Fruit fly (Drosophila melanogaster) whole organism, embryonic: Measurements from ENCODE around the gene Osi21.
A peak's percentile ranks its signal among the peaks of the same experiment; 100 is the strongest.

Source experiments
- Asciz ChIP-seq: fragments of 200-800 bp; sonication (Bioruptor generic); optimal IDR thresholded peaks from 2 replicates; lab custom pipeline; 2017; ENCODE audit warnings: missing biosample characterization, mild to moderate bottlenecking, missing genetic modification characterization, missing genetic modification reagents
- B-H1 ChIP-seq: fragments of 200-800 bp; sonication (Bioruptor generic); IDR thresholded peaks from 3 replicates; pipeline ENCODE4 v1.3.6; 2022; ENCODE audit warnings: missing biosample characterization, missing genetic modification characterization
- CG10366 ChIP-seq: fragments of 200-800 bp; sonication (Bioruptor generic); IDR thresholded peaks from 2 replicates; pipeline ENCODE4 v1.3.6; 2022; ENCODE audit warnings: missing biosample characterization, missing genetic modification characterization
- CG10543 ChIP-seq: fragments of 200-800 bp; sonication (Bioruptor generic); optimal IDR thresholded peaks from 3 replicates; lab custom pipeline; 2017; ENCODE audit warnings: missing biosample characterization, mild to moderate bottlenecking, missing genetic modification characterization, moderate library complexity
- CG11723 ChIP-seq: fragments of 200-800 bp; sonication (Bioruptor generic); optimal IDR thresholded peaks from 2 replicates; lab custom pipeline; 2017; ENCODE audit warnings: missing biosample characterization, mild to moderate bottlenecking, missing genetic modification characterization
- CG12942 ChIP-seq: fragments of 200-800 bp; sonication (Bioruptor generic); optimal IDR thresholded peaks from 3 replicates; lab custom pipeline; 2016; ENCODE audit warnings: missing biosample characterization, missing genetic modification characterization
- CG13287 ChIP-seq: fragments of 200-800 bp; sonication (Bioruptor generic); IDR thresholded peaks from 2 replicates; pipeline ENCODE4 v1.3.6; 2022; ENCODE audit warnings: missing biosample characterization, missing genetic modification characterization; ENCODE audit not compliant: partially characterized antibody
- CG13775 ChIP-seq: fragments of 200-800 bp; sonication (Bioruptor generic); optimal IDR thresholded peaks from 3 replicates; lab custom pipeline; 2017; ENCODE audit warnings: missing biosample characterization, mild to moderate bottlenecking, missing genetic modification characterization
- CG2889 ChIP-seq: fragments of 200-800 bp; sonication (Bioruptor generic); IDR thresholded peaks from 3 replicates; pipeline ENCODE4 v1.3.6; 2022; ENCODE audit warnings: missing biosample characterization, missing genetic modification characterization
- CG31224 ChIP-seq: fragments of 200-800 bp; sonication (Bioruptor generic); IDR thresholded peaks from 2 replicates; pipeline ENCODE4 v1.3.6; 2022; ENCODE audit warnings: missing biosample characterization, missing genetic modification characterization
- CG31441 ChIP-seq: fragments of 200-800 bp; sonication (Bioruptor generic); IDR thresholded peaks from 2 replicates; pipeline ENCODE4 v1.3.6; 2022; ENCODE audit warnings: missing biosample characterization, missing genetic modification characterization
- CG3838 ChIP-seq: fragments of 200-800 bp; sonication (Bioruptor generic); optimal IDR thresholded peaks from 3 replicates; lab custom pipeline; 2016; ENCODE audit warnings: missing biosample characterization, missing genetic modification characterization
- CG4707 ChIP-seq: fragments of 200-800 bp; sonication (Bioruptor generic); optimal IDR thresholded peaks from 2 replicates; lab custom pipeline; 2018; ENCODE audit warnings: missing biosample characterization, mild to moderate bottlenecking, missing genetic modification characterization, moderate library complexity
- CG6272 ChIP-seq: fragments of 200-800 bp; sonication (Bioruptor generic); IDR thresholded peaks from 2 replicates; pipeline ENCODE4 v1.3.6; 2022; ENCODE audit warnings: missing biosample characterization, missing genetic modification characterization
- CG7372 ChIP-seq: fragments of 200-800 bp; sonication (Bioruptor generic); IDR thresholded peaks from 2 replicates; pipeline ENCODE4 v1.3.6; 2022; ENCODE audit warnings: missing biosample characterization, missing genetic modification characterization
- CG9727 ChIP-seq: fragments of 200-800 bp; sonication (Bioruptor generic); optimal IDR thresholded peaks from 3 replicates; lab custom pipeline; 2017; ENCODE audit warnings: missing biosample characterization, mild to moderate bottlenecking, missing genetic modification characterization
- CG9932 ChIP-seq: fragments of 200-800 bp; sonication (Bioruptor generic); IDR thresholded peaks from 2 replicates; pipeline ENCODE4 v1.3.6; 2022; ENCODE audit warnings: missing biosample characterization, missing genetic modification characterization
- H15 ChIP-seq: fragments of 200-800 bp; sonication (Bioruptor generic); IDR thresholded peaks from 3 replicates; pipeline ENCODE4 v1.3.6; 2022; ENCODE audit warnings: missing biosample characterization, missing genetic modification characterization
- HLH3B ChIP-seq: fragments of 200-800 bp; sonication (Bioruptor generic); IDR thresholded peaks from 2 replicates; pipeline ENCODE4 v1.3.6; 2022; ENCODE audit warnings: missing biosample characterization, missing genetic modification characterization
- HLHmδ ChIP-seq: fragments of 200-800 bp; sonication (Bioruptor generic); optimal IDR thresholded peaks from 2 replicates; lab custom pipeline; 2018; ENCODE audit warnings: missing biosample characterization, mild to moderate bottlenecking, missing genetic modification characterization, moderate library complexity
- Hr51 ChIP-seq, 2 experiments: fragments of 200-800 bp; sonication (Bioruptor generic); optimal IDR thresholded peaks; 2 replicates in 1 of 2; 3 replicates in 1 of 2; lab custom pipeline; 2016 to 2018; ENCODE audit warnings: missing biosample characterization in 2 of 2, missing genetic modification characterization in 2 of 2, mild to moderate bottlenecking in 1 of 2, moderate library complexity in 1 of 2
- Lpt ChIP-seq: fragments of >200 bp; optimal IDR thresholded peaks from 2 replicates; lab custom pipeline; 2018; ENCODE audit warnings: missing biosample characterization, missing genetic modification characterization
- NC2α ChIP-seq: fragments of 200-800 bp; sonication (Bioruptor generic); optimal IDR thresholded peaks from 2 replicates; lab custom pipeline; 2016; ENCODE audit warnings: missing biosample characterization, missing genetic modification characterization
- Sin3A ChIP-seq: fragments of >200 bp; optimal IDR thresholded peaks from 2 replicates; lab custom pipeline; 2018
- TFAM ChIP-seq: fragments of 200-800 bp; sonication (Bioruptor generic); optimal IDR thresholded peaks from 2 replicates; lab custom pipeline; 2017; ENCODE audit warnings: missing biosample characterization, missing genetic modification characterization, inconsistent platforms
- Xrp1 ChIP-seq: fragments of 200-800 bp; sonication (Bioruptor generic); IDR thresholded peaks from 2 replicates; pipeline ENCODE4 v1.3.6; 2022; ENCODE audit warnings: missing biosample characterization, missing genetic modification characterization
- bowl ChIP-seq: fragments of 200-800 bp; sonication (Bioruptor generic); IDR thresholded peaks from 2 replicates; pipeline ENCODE4 v1.3.6; 2022; ENCODE audit warnings: missing biosample characterization, missing genetic modification characterization
- chinmo ChIP-seq: fragments of 200-800 bp; sonication (Bioruptor generic); IDR thresholded peaks from 4 replicates; pipeline ENCODE4 v1.3.6; 2022; ENCODE audit warnings: missing biosample characterization, missing genetic modification characterization; ENCODE audit not compliant: partially characterized antibody
- crol ChIP-seq: fragments of 200-800 bp; sonication (Bioruptor generic); IDR thresholded peaks from 2 replicates; pipeline ENCODE4 v1.3.6; 2022; ENCODE audit warnings: missing biosample characterization, missing genetic modification characterization
- crp ChIP-seq, 2 experiments: fragments of 200-800 bp; sonication (Bioruptor generic); optimal IDR thresholded peaks; 2 replicates in 1 of 2; 3 replicates in 1 of 2; lab custom pipeline; 2017; ENCODE audit warnings: missing biosample characterization in 2 of 2, missing genetic modification characterization in 2 of 2, mild to moderate bottlenecking in 1 of 2, moderate library complexity in 1 of 2
- cwo ChIP-seq: fragments of 200-800 bp; sonication (Bioruptor generic); optimal IDR thresholded peaks from 3 replicates; lab custom pipeline; 2017; ENCODE audit warnings: missing biosample characterization, missing genetic modification characterization, mild to moderate bottlenecking, moderate library complexity, missing genetic modification reagents
- dan ChIP-seq: fragments of 200-800 bp; sonication (Bioruptor generic); IDR thresholded peaks from 2 replicates; pipeline ENCODE4 v1.3.6; 2022; ENCODE audit warnings: missing biosample characterization, missing genetic modification characterization
- dmrt99B ChIP-seq: fragments of 200-800 bp; sonication (Bioruptor generic); optimal IDR thresholded peaks from 2 replicates; lab custom pipeline; 2018; ENCODE audit warnings: missing biosample characterization, mild to moderate bottlenecking, missing genetic modification characterization, moderate library complexity
- eve ChIP-seq, 2 experiments: fragments of >200 bp; optimal IDR thresholded peaks; 2 replicates each; lab custom pipeline; 2017; ENCODE audit warnings: missing biosample characterization in 2 of 2, missing genetic modification characterization in 2 of 2
- fd96Cb ChIP-seq: fragments of 200-800 bp; sonication (Bioruptor generic); optimal IDR thresholded peaks from 2 replicates; lab custom pipeline; 2018; ENCODE audit warnings: missing biosample characterization, mild to moderate bottlenecking, missing genetic modification characterization, moderate library complexity
- h ChIP-seq: fragments of >200 bp; optimal IDR thresholded peaks from 2 replicates; lab custom pipeline; 2017
- hb ChIP-seq: fragments of 200-800 bp; sonication (Bioruptor generic); IDR thresholded peaks from 3 replicates; pipeline ENCODE4 v1.3.6; 2022; ENCODE audit warnings: missing biosample characterization, missing genetic modification characterization; ENCODE audit not compliant: partially characterized antibody
- kni ChIP-seq: fragments of 200-800 bp; sonication (Bioruptor generic); optimal IDR thresholded peaks from 3 replicates; lab custom pipeline; 2017; ENCODE audit warnings: mild to moderate bottlenecking, missing biosample characterization, missing genetic modification reagents, missing genetic modification characterization
- knrl ChIP-seq: fragments of 200-800 bp; sonication (Bioruptor generic); IDR thresholded peaks from 3 replicates; pipeline ENCODE4 v1.3.6; 2022; ENCODE audit warnings: missing biosample characterization, missing genetic modification characterization; ENCODE audit not compliant: partially characterized antibody
- lbe ChIP-seq: fragments of 200-800 bp; sonication (Bioruptor generic); optimal IDR thresholded peaks from 2 replicates; lab custom pipeline; 2016; ENCODE audit warnings: missing biosample characterization, mild to moderate bottlenecking, missing genetic modification characterization
- oc ChIP-seq: fragments of 200-800 bp; sonication (Bioruptor generic); optimal IDR thresholded peaks from 2 replicates; lab custom pipeline; 2018; ENCODE audit warnings: missing biosample characterization, mild to moderate bottlenecking, missing genetic modification characterization, moderate library complexity
- otp ChIP-seq: fragments of 200-800 bp; sonication (Bioruptor generic); IDR thresholded peaks from 3 replicates; pipeline ENCODE4, ENCODE4 v1.3.6; 2022; ENCODE audit warnings: missing biosample characterization, missing genetic modification characterization
- prd ChIP-seq, 3 experiments: fragments of >200 bp in 2 of 3; fragments of 200-800 bp in 1 of 3; sonication (Bioruptor generic) in 1 of 3; optimal IDR thresholded peaks in 2 of 3; IDR thresholded peaks in 1 of 3; 2 replicates in 2 of 3; 3 replicates in 1 of 3; pipeline versions ENCODE4 v1.3.6 to Lab custom; 2017 to 2022; ENCODE audit warnings: missing biosample characterization in 1 of 3, missing genetic modification characterization in 1 of 3
- sens ChIP-seq: fragments of 200-800 bp; sonication (Bioruptor generic); peaks from one replicate; lab custom pipeline; 2016; ENCODE audit warnings: missing biosample characterization, missing genetic modification characterization
- seq ChIP-seq: fragments of 200-800 bp; sonication (Bioruptor generic); IDR thresholded peaks from 2 replicates; pipeline ENCODE4 v1.3.6; 2022; ENCODE audit warnings: missing biosample characterization, missing genetic modification characterization
- wek ChIP-seq: fragments of 200-800 bp; sonication (Bioruptor generic); optimal IDR thresholded peaks from 3 replicates; lab custom pipeline; 2018; ENCODE audit warnings: missing biosample characterization, mild to moderate bottlenecking, missing genetic modification characterization, moderate library complexity
- yki ChIP-seq: fragments of >200 bp; optimal IDR thresholded peaks from 3 replicates; lab custom pipeline; 2018
- zen2 ChIP-seq: fragments of 200-800 bp; sonication (Bioruptor generic); IDR thresholded peaks from 3 replicates; pipeline ENCODE4 v1.3.6; 2022; ENCODE audit warnings: missing biosample characterization, missing genetic modification characterization; ENCODE audit not compliant: partially characterized antibody
- zfh2 ChIP-seq: fragments of 200-800 bp; sonication (Bioruptor generic); optimal IDR thresholded peaks from 2 replicates; lab custom pipeline; 2016; ENCODE audit warnings: missing biosample characterization, missing genetic modification characterization

The Osi21 gene

dm6 chr2L:11331668-11332262, 46.3 kb upstream of the Osi21 start (continued):
- 0 out of 3 replicates have a peak, but pooled peaks have one; percentile 21 for TF ChIP-seq B-H1 (GFP tag; lab: Robert Waterston, UW)
- no peak for TF ChIP-seq crp (GFP tag; optimal IDR thresholded peaks at IDR 0.05; lab: Kevin White, UChicago)
- TF ChIP-seq Asciz = peak; percentile 26
- peak; percentile 32 for TF ChIP-seq CG12942 (GFP tag; lab: Kevin White, UChicago)
- no peak for TF ChIP-seq zen2
- peak; percentile 73; the same call in 1 of the 2 replicates for TF ChIP-seq crol
- no peak for TF ChIP-seq prd (optimal IDR thresholded peaks at IDR 0.05; lab: Kevin White, UChicago)
- peak; percentile 71; the same call in 2 of the 3 replicates for TF ChIP-seq prd (GFP tag; IDR thresholded peaks at IDR 0.05; lab: Robert Waterston, UW)
- TF ChIP-seq CG3838 (GFP tag; lab: Kevin White, UChicago) = no peak
- peak; percentile 51 for TF ChIP-seq fd96Cb
- no peak for TF ChIP-seq CG11723 (GFP tag; lab: Kevin White, UChicago)
- peak; percentile 93 for TF ChIP-seq sens
- TF ChIP-seq wek (GFP tag; lab: Kevin White, UChicago) = no peak
- 0 out of 3 replicates have a peak, but pooled peaks have one; percentile 7 for TF ChIP-seq H15 (GFP tag; lab: Robert Waterston, UW)
- 0 out of 2 replicates have a peak, but pooled peaks have one; percentile 23 for TF ChIP-seq CG31224 (GFP tag; lab: Robert Waterston, UW)
- no peak for TF ChIP-seq CG10543 (GFP tag; lab: Kevin White, UChicago)
- TF ChIP-seq Lpt (GFP tag; lab: Kevin White, UChicago) = no peak
- TF ChIP-seq HLHmδ = no peak
- peak in 1 of 2 experiments; percentile 47 for TF ChIP-seq Hr51 (GFP tag; optimal IDR thresholded peaks at IDR 0.05; lab: Kevin White, UChicago)
- TF ChIP-seq CG13287 (GFP tag; lab: Robert Waterston, UW) = no peak
- TF ChIP-seq CG9727 (GFP tag; lab: Kevin White, UChicago) = peak; percentile 47
- peak; percentile 26; the same call in 1 of the 2 replicates for TF ChIP-seq CG9932 (GFP tag; lab: Robert Waterston, UW)
- no peak for TF ChIP-seq seq (GFP tag; lab: Robert Waterston, UW)
- peak; percentile 18 for TF ChIP-seq cwo (GFP tag; lab: Kevin White, UChicago)
- no peak for TF ChIP-seq otp (GFP tag; lab: Robert Waterston, UW)
- TF ChIP-seq CG2889 (GFP tag; lab: Robert Waterston, UW) = 0 out of 3 replicates have a peak, but pooled peaks have one; percentile 42
- TF ChIP-seq HLH3B (GFP tag; lab: Robert Waterston, UW) = peak; percentile 64
- TF ChIP-seq CG7372 (GFP tag; lab: Robert Waterston, UW) = no peak
- peak; percentile 40; the same call in 1 of the 2 replicates for TF ChIP-seq CG10366 (GFP tag; lab: Robert Waterston, UW)
- TF ChIP-seq zfh2 = no peak
- TF ChIP-seq lbe (GFP tag; lab: Kevin White, UChicago) = no peak
- peak; percentile 48 for TF ChIP-seq oc (tag; lab: Kevin White, UChicago)
- TF ChIP-seq kni = peak; percentile 64
- peak in 1 of 2 experiments; percentile 38 for TF ChIP-seq eve (GFP tag; optimal IDR thresholded peaks at IDR 0.05; lab: Kevin White, UChicago)
- no peak for TF ChIP-seq CG4707 (GFP tag; lab: Kevin White, UChicago)
- TF ChIP-seq CG31441 = peak; percentile 70
- no peak for TF ChIP-seq hb (GFP tag; lab: Robert Waterston, UW)
- 0 out of 2 replicates have a peak, but pooled peaks have one; percentile 30 for TF ChIP-seq bowl (GFP tag; lab: Robert Waterston, UW)
- TF ChIP-seq CG6272 (GFP tag; lab: Robert Waterston, UW) = no peak
- peak; percentile 74 for TF ChIP-seq Xrp1
- TF ChIP-seq Sin3A (lab: Kevin White, UChicago) = no peak
- no peak for TF ChIP-seq yki (lab: Kevin White, UChicago)
- no peak for TF ChIP-seq chinmo (GFP tag; lab: Robert Waterston, UW)
- TF ChIP-seq TFAM (GFP tag; lab: Kevin White, UChicago) = no peak
- no peak for TF ChIP-seq h (lab: Kevin White, UChicago)
- 0 out of 2 replicates have a peak, but pooled peaks have one; percentile 19 for TF ChIP-seq dan (GFP tag; lab: Robert Waterston, UW)
- no peak for TF ChIP-seq NC2α (GFP tag; lab: Kevin White, UChicago)
- no peak for TF ChIP-seq knrl
- peak; percentile 64 for TF ChIP-seq dmrt99B
- peak; percentile 21 for TF ChIP-seq CG13775 (GFP tag; lab: Kevin White, UChicago)
